Worm (Caenorhabditis elegans) whole organism, midembryonic: ENCODE measurements around the gene B0563.7.

Experiments
- cog-1 ChIP-seq: sonication (generic microtip); optimal IDR thresholded peaks from 2 replicates; lab custom pipeline; 2016; ENCODE audit warnings: missing genetic modification characterization, missing compliant biosample characterization
- klf-2 ChIP-seq: fragments of 200-800 bp; sonication (Bioruptor generic); conservative IDR thresholded peaks from 2 replicates; pipeline ENCODE4 v1.3.6; 2022; ENCODE audit warnings: missing genetic modification reagents, missing genetic modification characterization, missing compliant biosample characterization
- tab-1 ChIP-seq: fragments of 200-800 bp; sonication (Bioruptor generic); IDR thresholded peaks from 2 replicates; pipeline ENCODE4 v1.3.6; 2022; ENCODE audit warnings: missing genetic modification characterization, missing compliant biosample characterization

DNA sequence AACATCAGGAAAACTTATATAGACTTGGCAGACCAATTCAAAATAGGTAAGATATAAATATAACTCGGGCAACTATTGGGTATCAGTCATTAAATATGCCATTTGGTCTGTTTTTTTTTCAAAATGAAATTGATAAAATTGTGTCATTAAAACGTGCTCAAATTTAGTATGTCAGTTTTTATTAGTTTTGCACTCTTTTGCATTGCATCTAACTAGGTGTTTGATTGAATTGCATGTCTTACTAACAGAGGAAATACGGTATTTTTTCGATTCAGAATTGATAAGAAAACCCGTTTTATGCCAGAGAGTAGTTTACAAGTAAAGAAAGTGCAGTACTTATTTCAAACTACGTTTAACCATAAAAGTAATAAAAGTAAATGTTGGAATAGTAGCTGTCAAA is 1.6 kb upstream of the B0563.7 start:
- TF ChIP-seq cog-1 (no peak), klf-2 (GFP tag; lab: Robert Waterston, UW) (no peak), tab-1 (GFP tag; lab: Robert Waterston, UW) (no peak)
